Fruit fly (Drosophila melanogaster): ENCODE data around the gene Vps45.

Vps45 gene

DNA sequence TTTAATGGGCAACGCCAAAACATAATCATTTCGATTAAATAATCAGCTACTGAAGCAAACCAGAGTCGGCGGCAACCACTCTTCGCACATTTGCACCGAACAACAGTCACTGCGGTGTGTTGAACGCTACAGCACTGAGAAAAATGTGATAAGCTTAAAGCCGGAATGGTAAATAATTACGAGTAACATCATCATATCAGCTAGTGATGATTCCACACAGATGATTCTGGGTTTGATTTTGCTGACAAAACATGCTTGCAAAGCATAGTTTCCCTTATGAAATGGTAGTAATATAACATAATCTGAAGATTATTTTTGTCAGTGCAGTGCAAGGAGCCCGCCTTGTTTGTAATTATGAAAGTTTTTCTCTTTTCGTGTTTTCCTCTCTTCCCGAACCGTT lies 34.4 kb downstream of the Vps45 start (continued):
- TF ChIP-seq CG14441 (GFP tag; IDR thresholded peaks at IDR 0.05) (peak; percentile 18; the same call in 1 of the 2 replicates), Lim3 (GFP tag; IDR thresholded peaks at IDR 0.05) (no peak), NK7.1 (GFP tag; optimal IDR thresholded peaks at IDR 0.05) (no peak), inv (GFP tag; IDR thresholded peaks at IDR 0.05; ENCODE audit: partially characterized antibody) (no peak), nerfin-1 (tag; optimal IDR thresholded peaks at IDR 0.05) (peak; percentile 50), wek (GFP tag; optimal IDR thresholded peaks at IDR 0.05) (no peak), Meics (GFP tag; optimal IDR thresholded peaks at IDR 0.05) (no peak), stwl (tag; optimal IDR thresholded peaks at IDR 0.05) (no peak), esg (GFP tag; conservative IDR thresholded peaks at IDR 0.05) (no peak; the same call in 1 of the 2 replicates), Dad (GFP tag; optimal IDR thresholded peaks at IDR 0.05) (no peak), CG2120 (GFP tag; optimal IDR thresholded peaks at IDR 0.05) (no peak), klu (GFP tag; IDR thresholded peaks at IDR 0.05) (no peak), mirr (GFP tag; optimal IDR thresholded peaks at IDR 0.05) (no peak), cato (GFP tag; optimal IDR thresholded peaks at IDR 0.05; ENCODE audit: borderline replicate concordance) (no peak), bowl (GFP tag; IDR thresholded peaks at IDR 0.05) (no peak), Blimp-1 (GFP tag; optimal IDR thresholded peaks at IDR 0.05) (peak; percentile 74), CG12104 (GFP tag; optimal IDR thresholded peaks at IDR 0.05) (no peak), CG6683 (GFP tag; optimal IDR thresholded peaks at IDR 0.05) (no peak), tll (GFP tag; optimal IDR thresholded peaks at IDR 0.05) (no peak), CG4707 (GFP tag; optimal IDR thresholded peaks at IDR 0.05) (peak; percentile 42), CG1647 (GFP tag; optimal IDR thresholded peaks at IDR 0.05) (no peak), cwo (GFP tag; optimal IDR thresholded peaks at IDR 0.05) (no peak), Abd-B (GFP tag; optimal IDR thresholded peaks at IDR 0.05) (peak; percentile 38), CG17912 (GFP tag; optimal IDR thresholded peaks at IDR 0.05) (no peak), abd-A (tag; optimal IDR thresholded peaks at IDR 0.05) (no peak), CG9817 (tag; optimal IDR thresholded peaks at IDR 0.05) (no peak), CG11456 (GFP tag; IDR thresholded peaks at IDR 0.05) (peak; percentile 8; the same call in 1 of the 3 replicates), pros (GFP tag; optimal IDR thresholded peaks at IDR 0.05) (no peak), CG10274 (GFP tag; optimal IDR thresholded peaks at IDR 0.05) (no peak), prd (optimal IDR thresholded peaks at IDR 0.05) (no peak), prd (GFP tag; IDR thresholded peaks at IDR 0.05) (peak; percentile 51; the same call in 1 of the 3 replicates), CG6654 (GFP tag; optimal IDR thresholded peaks at IDR 0.05) (no peak)

DNA sequence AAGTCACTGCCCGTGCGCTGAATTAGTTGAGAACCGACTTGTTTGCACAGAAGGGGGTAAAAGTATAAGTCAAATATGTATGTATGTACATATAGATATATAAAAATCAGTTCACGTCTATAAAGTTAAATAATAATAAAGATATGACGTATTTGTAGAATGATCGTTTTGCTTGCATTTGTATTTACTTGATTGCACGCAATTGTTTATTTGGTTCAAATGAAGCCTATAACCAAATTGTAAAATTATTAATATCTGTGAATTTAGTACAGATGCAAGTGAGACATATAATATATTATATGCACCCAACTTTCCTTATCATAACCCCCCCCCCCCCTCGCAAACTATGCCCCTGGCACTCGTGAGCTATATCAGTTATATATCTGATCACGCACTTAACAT lies 36.8 kb downstream of the Vps45 start:
- TF ChIP-seq NfI (GFP tag; optimal IDR thresholded peaks at IDR 0.05): peak; percentile 2
- peak; percentile 60 for TF ChIP-seq CG10209 (GFP tag; optimal IDR thresholded peaks at IDR 0.05)
- peak; percentile 57 for TF ChIP-seq CG32532 (GFP tag; IDR thresholded peaks at IDR 0.05)
- TF ChIP-seq cas (GFP tag; IDR thresholded peaks at IDR 0.05): no peak
- peak; percentile 78 for TF ChIP-seq BtbVII (GFP tag; optimal IDR thresholded peaks at IDR 0.05)
- no peak for TF ChIP-seq bab2 (GFP tag; optimal IDR thresholded peaks at IDR 0.05)
- TF ChIP-seq CG2202 (tag; optimal IDR thresholded peaks at IDR 0.05): peak; percentile 31
- TF ChIP-seq CG30020 (tag; optimal IDR thresholded peaks at IDR 0.05): no peak
- TF ChIP-seq CG10147 (GFP tag; optimal IDR thresholded peaks at IDR 0.05): peak; percentile 62
- peak; percentile 13; the same call in 1 of the 2 replicates for TF ChIP-seq Ptx1 (GFP tag; IDR thresholded peaks at IDR 0.05)
- peak; percentile 57 for TF ChIP-seq Hand (GFP tag; optimal IDR thresholded peaks at IDR 0.05)
- TF ChIP-seq CG34376 (GFP tag; optimal IDR thresholded peaks at IDR 0.05): peak; percentile 38
- TF ChIP-seq CG17612 (GFP tag; IDR thresholded peaks at IDR 0.05): 0 out of 2 replicates have a peak, but pooled peaks have one; percentile 12
- peak; percentile 46 for TF ChIP-seq CG5180 (GFP tag; optimal IDR thresholded peaks at IDR 0.05)
- TF ChIP-seq CG7372 (GFP tag; IDR thresholded peaks at IDR 0.05): peak; percentile 24; the same call in 1 of the 2 replicates
- TF ChIP-seq CG15601 (tag; optimal IDR thresholded peaks at IDR 0.05): peak; percentile 59
- TF ChIP-seq CG3281 (GFP tag; optimal IDR thresholded peaks at IDR 0.05): peak; percentile 80
- TF ChIP-seq fd3F (GFP tag; optimal IDR thresholded peaks at IDR 0.05): peak; percentile 32
- TF ChIP-seq CG10654 (GFP tag; optimal IDR thresholded peaks at IDR 0.05): no peak
- TF ChIP-seq ind (GFP tag; optimal IDR thresholded peaks at IDR 0.05): peak; percentile 27

All from whole organism, embryonic.